Worm (Caenorhabditis elegans): ENCODE data around the gene glb-28.
A peak's percentile ranks its signal among the peaks of the same experiment; 100 is the strongest.

The glb-28 gene

DNA sequence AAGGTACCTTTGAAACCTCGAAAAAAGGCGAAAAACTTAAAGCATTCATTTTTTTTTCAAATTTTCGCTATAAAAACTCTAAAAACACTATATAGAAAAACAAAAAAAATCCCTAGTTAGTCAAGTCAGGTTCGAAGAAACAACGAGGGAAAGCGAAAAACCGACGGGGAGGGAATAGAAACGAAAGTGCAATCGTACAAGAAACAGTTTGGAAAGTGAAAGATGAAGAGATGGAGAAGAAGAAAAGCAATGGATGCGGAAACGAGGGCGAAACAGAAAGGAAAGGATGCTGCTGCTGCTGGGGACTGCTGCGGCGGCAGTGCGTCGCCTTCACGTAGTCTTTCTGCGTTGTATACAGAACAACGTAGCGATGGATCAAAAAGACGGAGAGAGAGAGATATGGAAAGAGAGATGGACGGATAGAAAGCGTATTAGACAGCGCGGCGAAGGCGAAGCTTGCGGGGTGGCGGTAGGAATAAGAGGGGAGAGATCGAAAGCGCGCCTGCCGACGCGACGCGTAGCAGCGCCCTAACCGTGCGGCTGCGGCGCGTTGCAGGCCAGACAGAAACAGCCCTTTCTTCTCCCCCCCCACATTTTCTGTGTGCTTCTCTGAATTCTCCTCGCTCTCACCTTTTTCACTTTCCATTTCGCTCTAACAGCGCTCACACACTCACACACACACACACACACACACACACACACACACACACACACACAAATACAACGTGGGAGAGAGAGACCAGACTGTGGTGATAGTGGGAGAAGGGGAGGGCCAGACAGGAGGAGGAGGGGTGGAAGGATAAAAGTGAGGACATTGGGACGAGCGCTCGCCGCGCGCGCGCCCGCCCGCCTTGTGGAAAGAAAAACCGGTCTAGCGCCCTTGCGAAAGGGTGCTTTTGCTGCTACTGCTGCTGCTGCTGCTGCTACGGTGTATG lies 42.0 kb downstream of the glb-28 start (continued):
- TF ChIP-seq hsf-1 (GFP tag; IDR thresholded peaks at IDR 0.05): no peak
- TF ChIP-seq rpc-1 (optimal IDR thresholded peaks at IDR 0.05): no peak
- TF ChIP-seq rpc-1 (tag; optimal IDR thresholded peaks at IDR 0.05): no peak
- no peak for TF ChIP-seq bed-1 (GFP tag; IDR thresholded peaks at IDR 0.05)
- TF ChIP-seq hlh-12 (tag; optimal IDR thresholded peaks at IDR 0.05): no peak
- no peak for TF ChIP-seq Y95B8A.8 (GFP tag; IDR thresholded peaks at IDR 0.05)
- TF ChIP-seq Y53F4B.3 (GFP tag; IDR thresholded peaks at IDR 0.05): no peak
- no peak for TF ChIP-seq lin-35 (GFP tag; optimal IDR thresholded peaks at IDR 0.05)
- no peak for TF ChIP-seq mel-28 (tag; optimal IDR thresholded peaks at IDR 0.05; ENCODE audit: borderline replicate concordance)
- TF ChIP-seq cebp-1 (GFP tag; IDR thresholded peaks at IDR 0.05): peak; percentile 49; the same call in 1 of the 2 replicates
- peak; percentile 77 for TF ChIP-seq cebp-1 (tag; optimal IDR thresholded peaks at IDR 0.05)
- TF ChIP-seq ekl-4 (GFP tag; IDR thresholded peaks at IDR 0.05): no peak
- no peak for TF ChIP-seq fkh-3 (tag; optimal IDR thresholded peaks at IDR 0.05)
- TF ChIP-seq ets-4 (GFP tag; optimal IDR thresholded peaks at IDR 0.05): no peak
- no peak for TF ChIP-seq attf-3 (GFP tag; conservative IDR thresholded peaks at IDR 0.05)
- 0 out of 2 replicates have a peak, but pooled peaks have one; percentile 38 for TF ChIP-seq C06A6.2 (GFP tag; conservative IDR thresholded peaks at IDR 0.05)
- TF ChIP-seq madf-8 (GFP tag; conservative IDR thresholded peaks at IDR 0.05): no peak
- TF ChIP-seq efl-1 (GFP tag; optimal IDR thresholded peaks at IDR 0.05): no peak
- no peak for TF ChIP-seq F39B2.1 (GFP tag; IDR thresholded peaks at IDR 0.05)
- no peak for TF ChIP-seq aptf-2 (GFP tag; conservative IDR thresholded peaks at IDR 0.05)
- peak; percentile 93 for TF ChIP-seq egrh-3 (GFP tag; IDR thresholded peaks at IDR 0.05)
- TF ChIP-seq hrde-1 (tag; optimal IDR thresholded peaks at IDR 0.05; ENCODE audit: borderline replicate concordance): no peak
- no peak for TF ChIP-seq F37B4.10 (GFP tag; IDR thresholded peaks at IDR 0.05)
- no peak for TF ChIP-seq ztf-28 (GFP tag; IDR thresholded peaks at IDR 0.05)
- TF ChIP-seq sptf-2 (GFP tag; optimal IDR thresholded peaks at IDR 0.05): no peak
- TF ChIP-seq ceh-40 (GFP tag; IDR thresholded peaks at IDR 0.05): no peak
- TF ChIP-seq mes-4 (tag; optimal IDR thresholded peaks at IDR 0.05): no peak
- TF ChIP-seq lin-26 (GFP tag; IDR thresholded peaks at IDR 0.05): no peak; the same call in 1 of the 2 replicates
- no peak for TF ChIP-seq Y67H2A.10 (GFP tag; conservative IDR thresholded peaks at IDR 0.05)
- TF ChIP-seq madf-6 (GFP tag; IDR thresholded peaks at IDR 0.05): no peak
- no peak for TF ChIP-seq pha-4 (tag; optimal IDR thresholded peaks at IDR 0.05)
- TF ChIP-seq ceh-79 (tag; optimal IDR thresholded peaks at IDR 0.05): no peak
- TF ChIP-seq egl-18 (GFP tag; IDR thresholded peaks at IDR 0.05): no peak
- peak; percentile 96 for TF ChIP-seq zfh-2 (GFP tag; conservative IDR thresholded peaks at IDR 0.05)
- no peak; the same call in none of the 2 replicates for TF ChIP-seq mcd-1 (GFP tag; IDR thresholded peaks at IDR 0.05)
- no peak for TF ChIP-seq Y56A3A.18 (GFP tag; IDR thresholded peaks at IDR 0.05)
- peak; percentile 58 for TF ChIP-seq attf-5 (GFP tag; optimal IDR thresholded peaks at IDR 0.05)
- no peak for TF ChIP-seq athp-1 (tag; optimal IDR thresholded peaks at IDR 0.05)
- no peak for TF ChIP-seq F33H1.4 (GFP tag; IDR thresholded peaks at IDR 0.05)
- TF ChIP-seq lin-40 (tag; optimal IDR thresholded peaks at IDR 0.05): peak; percentile 59
- TF ChIP-seq die-1 (tag; optimal IDR thresholded peaks at IDR 0.05): no peak
- TF ChIP-seq Y79H2A.3 (GFP tag; conservative IDR thresholded peaks at IDR 0.05): no peak
- TF ChIP-seq lin-54 (GFP tag; optimal IDR thresholded peaks at IDR 0.05): peak; percentile 38
- TF ChIP-seq gei-17 (GFP tag; optimal IDR thresholded peaks at IDR 0.05): peak; percentile 21
- TF ChIP-seq ztf-6 (GFP tag; IDR thresholded peaks at IDR 0.05): no peak
- TF ChIP-seq zim-3 (tag; optimal IDR thresholded peaks at IDR 0.05): no peak
- TF ChIP-seq him-1 (tag; optimal IDR thresholded peaks at IDR 0.05): no peak
- TF ChIP-seq ZK185.1 (tag; optimal IDR thresholded peaks at IDR 0.05; ENCODE audit: poor library complexity, severe bottlenecking): peak; percentile 13

Measured in whole organism, young adult.